Worm (Caenorhabditis elegans) whole organism, L3 larva: ENCODE results near the gene F02C12.3.

Source experiments
- lin-15B ChIP-seq: fragments of 150-350 bp; optimal IDR thresholded peaks from 2 replicates; lab custom pipeline; 2014; ENCODE audit warnings: missing biosample characterization, missing genetic modification characterization
- tbx-2 ChIP-seq: sonication (generic microtip); optimal IDR thresholded peaks from 2 replicates; lab custom pipeline; 2016; ENCODE audit warnings: mild to moderate bottlenecking, missing genetic modification characterization, missing compliant biosample characterization

DNA sequence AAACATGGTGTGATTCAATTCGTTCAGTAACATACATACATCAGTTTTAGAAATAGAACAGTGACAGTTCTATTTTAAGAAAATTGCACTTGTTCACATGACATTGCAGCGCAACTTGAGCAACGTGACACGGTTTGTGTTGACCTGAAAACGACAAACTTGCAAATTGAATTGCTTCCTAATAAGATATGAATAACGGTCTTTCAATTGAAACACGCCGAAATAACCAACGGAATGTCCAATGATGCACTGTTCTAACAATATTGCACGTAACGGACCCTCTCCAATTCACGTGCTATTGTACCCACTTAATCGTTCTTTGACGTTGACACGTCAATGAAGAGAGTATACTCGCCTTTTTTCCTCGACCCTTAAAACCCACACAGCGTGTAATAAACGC is 37.0 kb upstream of the F02C12.3 start:
- TF ChIP-seq tbx-2 (tag; lab: Kevin White, UChicago) (no peak), lin-15B (tag; lab: Kevin White, UChicago) (no peak)
